Worm (Caenorhabditis elegans): ENCODE measurements around the gene C49F5.7.

DNA sequence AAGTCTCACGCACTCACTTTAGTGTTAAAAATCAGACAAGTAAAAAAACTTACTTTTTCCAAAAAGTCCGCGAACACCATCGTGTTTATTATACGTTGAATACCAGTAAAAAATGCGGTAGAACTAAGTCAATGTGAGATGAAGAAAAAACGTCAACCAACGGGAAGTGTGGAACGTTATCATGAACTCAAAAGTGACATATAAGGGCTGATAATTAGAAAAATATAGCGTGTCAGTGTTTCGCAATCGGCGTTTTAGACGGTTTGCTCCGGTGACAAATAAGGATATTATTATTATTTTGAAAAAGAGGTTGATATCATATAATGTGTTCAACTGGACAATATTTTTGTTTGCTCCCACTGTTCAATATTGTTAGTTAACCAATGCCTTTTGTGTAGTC, 10.3 kb downstream of the C49F5.7 start:
- TF ChIP-seq flt-1 (GFP tag; IDR thresholded peaks at IDR 0.05) (no peak), med-1 (GFP tag; optimal IDR thresholded peaks at IDR 0.05; ENCODE audit: insufficient read depth) (no peak)
